Fruit fly (Drosophila melanogaster) whole organism, pupa: ENCODE results near the gene CG8206.

Source experiments
- CG13204 ChIP-seq: fragments of 200-800 bp; sonication (Bioruptor generic); optimal IDR thresholded peaks from 2 replicates; lab custom pipeline; 2018; ENCODE audit warnings: missing biosample characterization, mild to moderate bottlenecking, missing genetic modification characterization, moderate library complexity
- CG8159 ChIP-seq: fragments of 200-800 bp; sonication (Bioruptor generic); optimal IDR thresholded peaks from 3 replicates; lab custom pipeline; 2018; ENCODE audit warnings: missing biosample characterization, mild to moderate bottlenecking, missing genetic modification characterization, moderate library complexity
- Pif1A ChIP-seq: fragments of 200-800 bp; sonication (Bioruptor generic); optimal IDR thresholded peaks from 3 replicates; lab custom pipeline; 2016; ENCODE audit warnings: missing biosample characterization, missing genetic modification characterization
- fd96Ca ChIP-seq: fragments of 200-800 bp; sonication (Bioruptor generic); IDR thresholded peaks from 3 replicates; pipeline ENCODE4 v1.3.6; 2022; ENCODE audit warnings: missing biosample characterization, missing genetic modification characterization

dm6 chrX:15701047-15701446 lies 38.0 kb upstream of the CG8206 start, which contains the start of gene CG9240:
- TF ChIP-seq CG13204 (GFP tag; lab: Kevin White, UChicago), result no peak
- TF ChIP-seq CG8159 (tag; lab: Kevin White, UChicago), result no peak
- TF ChIP-seq Pif1A, result no peak
- no peak for TF ChIP-seq fd96Ca
